Worm (Caenorhabditis elegans) whole organism, young adult: Measurements from ENCODE around the gene Y66D12A.19.

Source experiments
- B0035.1 ChIP-seq: sonication (generic microtip); optimal IDR thresholded peaks from 2 replicates; lab custom pipeline; 2016; ENCODE audit warnings: missing genetic modification characterization, mild to moderate bottlenecking, missing compliant biosample characterization, missing genotype, missing genetic modification reagents
- B0261.1 ChIP-seq: sonication (generic microtip); optimal IDR thresholded peaks from 2 replicates; lab custom pipeline; 2016; ENCODE audit warnings: mild to moderate bottlenecking, missing genetic modification characterization, moderate library complexity, missing compliant biosample characterization
- D2030.7 ChIP-seq: fragments of 200-800 bp; sonication (Bioruptor generic); IDR thresholded peaks from 2 replicates; pipeline ENCODE4 v1.3.6; 2022; ENCODE audit warnings: missing genetic modification reagents, missing genetic modification characterization, missing compliant biosample characterization
- F23B12.7 ChIP-seq: sonication (generic microtip); optimal IDR thresholded peaks from 2 replicates; lab custom pipeline; 2017; ENCODE audit warnings: missing genetic modification characterization, mild to moderate bottlenecking, missing compliant biosample characterization, antibody characterized with exemption, moderate library complexity; ENCODE audit not compliant: insufficient read depth
- F33H1.4 ChIP-seq: fragments of 200-800 bp; sonication (Bioruptor generic); IDR thresholded peaks from 2 replicates; pipeline ENCODE4 v1.3.6; 2022; ENCODE audit warnings: missing genetic modification reagents, missing genetic modification characterization, missing compliant biosample characterization
- F49E8.2 ChIP-seq: sonication (generic microtip); optimal IDR thresholded peaks from 3 replicates; lab custom pipeline; 2017; ENCODE audit warnings: missing genetic modification characterization, mild to moderate bottlenecking, missing compliant biosample characterization, antibody characterized with exemption, moderate library complexity; ENCODE audit not compliant: insufficient read depth
- F52B5.7 ChIP-seq: sonication (generic microtip); optimal IDR thresholded peaks from 2 replicates; lab custom pipeline; 2016; ENCODE audit warnings: mild to moderate bottlenecking, missing genetic modification characterization, missing compliant biosample characterization
- T07F8.4 ChIP-seq: sonication (generic microtip); optimal IDR thresholded peaks from 2 replicates; lab custom pipeline; 2016; ENCODE audit warnings: mild to moderate bottlenecking, missing genetic modification characterization, moderate library complexity, missing compliant biosample characterization
- Y53G8AR.9 ChIP-seq: fragments of 200-800 bp; sonication (Bioruptor generic); conservative IDR thresholded peaks from 2 replicates; pipeline ENCODE4 v1.3.6; 2022; ENCODE audit warnings: missing genetic modification reagents, missing genetic modification characterization, missing compliant biosample characterization
- Y67H2A.10 ChIP-seq: fragments of 200-800 bp; sonication (Bioruptor generic); conservative IDR thresholded peaks from 2 replicates; pipeline ENCODE4 v1.3.6; 2022; ENCODE audit warnings: missing genetic modification reagents, missing genetic modification characterization, missing compliant biosample characterization
- ZK185.1 ChIP-seq: sonication (generic microtip); optimal IDR thresholded peaks from 2 replicates; lab custom pipeline; 2016; ENCODE audit warnings: mild to moderate bottlenecking, missing genetic modification characterization, missing compliant biosample characterization; ENCODE audit not compliant: poor library complexity, severe bottlenecking
- atf-7 ChIP-seq: sonication (generic microtip); optimal IDR thresholded peaks from 2 replicates; lab custom pipeline; 2017; ENCODE audit warnings: mild to moderate bottlenecking, missing genetic modification characterization, missing compliant biosample characterization
- ccch-3 ChIP-seq: fragments of 200-800 bp; sonication (Bioruptor generic); optimal IDR thresholded peaks from 2 replicates; lab custom pipeline; 2018; ENCODE audit warnings: mild to moderate bottlenecking, missing genetic modification characterization, missing compliant biosample characterization
- cebp-2 ChIP-seq: fragments of 200-800 bp; sonication (Bioruptor generic); IDR thresholded peaks from 2 replicates; pipeline ENCODE4 v1.3.6; 2022; ENCODE audit warnings: missing genetic modification characterization, missing compliant biosample characterization
- ceh-40 ChIP-seq: fragments of 200-800 bp; sonication (Bioruptor generic); IDR thresholded peaks from 2 replicates; pipeline ENCODE4 v1.3.6; 2022; ENCODE audit warnings: missing genetic modification characterization, missing compliant biosample characterization
- ceh-91 ChIP-seq: fragments of 200-800 bp; sonication (Bioruptor generic); IDR thresholded peaks from 2 replicates; pipeline ENCODE4 v1.3.6; 2022; ENCODE audit warnings: missing genetic modification reagents, missing genetic modification characterization, missing compliant biosample characterization
- die-1 ChIP-seq: sonication (generic microtip); optimal IDR thresholded peaks from 2 replicates; lab custom pipeline; 2016; ENCODE audit warnings: missing genotype, mild to moderate bottlenecking, missing genetic modification characterization, missing compliant biosample characterization
- dox-1 ChIP-seq: fragments of 200-800 bp; sonication (Bioruptor generic); IDR thresholded peaks from 2 replicates; pipeline ENCODE4 v1.3.6; 2022; ENCODE audit warnings: missing genetic modification reagents, missing genetic modification characterization, missing compliant biosample characterization
- egl-44 ChIP-seq: fragments of 200-800 bp; sonication (Bioruptor generic); IDR thresholded peaks from 2 replicates; pipeline ENCODE4 v1.3.6; 2022; ENCODE audit warnings: missing genetic modification reagents, missing genetic modification characterization, missing compliant biosample characterization
- egrh-3 ChIP-seq: fragments of 200-800 bp; sonication (Bioruptor generic); IDR thresholded peaks from 2 replicates; pipeline ENCODE4 v1.3.6; 2022; ENCODE audit warnings: missing genetic modification reagents, missing genetic modification characterization, missing compliant biosample characterization
- ets-4 ChIP-seq: fragments of 200-800 bp; sonication (Bioruptor generic); optimal IDR thresholded peaks from 2 replicates; lab custom pipeline; 2018; ENCODE audit warnings: mild to moderate bottlenecking, missing genetic modification characterization, missing compliant biosample characterization
- hlh-12 ChIP-seq: sonication (generic microtip); optimal IDR thresholded peaks from 2 replicates; lab custom pipeline; 2016; ENCODE audit warnings: missing genetic modification characterization, missing compliant biosample characterization
- hmg-1.2 ChIP-seq: fragments of 200-800 bp; sonication (Bioruptor generic); IDR thresholded peaks from 2 replicates; pipeline ENCODE4 v1.3.6; 2022; ENCODE audit warnings: missing genetic modification reagents, missing genetic modification characterization, missing compliant biosample characterization
- hrde-1 ChIP-seq: sonication (generic microtip); optimal IDR thresholded peaks from 2 replicates; lab custom pipeline; 2016; ENCODE audit warnings: missing genetic modification characterization, mild to moderate bottlenecking, missing compliant biosample characterization, moderate library complexity, missing genotype, missing genetic modification reagents, borderline replicate concordance
- hsf-1 ChIP-seq: fragments of 200-800 bp; sonication (Bioruptor generic); IDR thresholded peaks from 2 replicates; pipeline ENCODE4 v1.3.6; 2022; ENCODE audit warnings: missing genetic modification reagents, missing genetic modification characterization, missing compliant biosample characterization
- lsl-1 ChIP-seq: fragments of 200-800 bp; sonication (Bioruptor generic); optimal IDR thresholded peaks from 2 replicates; lab custom pipeline; 2018; ENCODE audit warnings: mild to moderate bottlenecking, missing genetic modification characterization, moderate library complexity, missing compliant biosample characterization
- madf-3 ChIP-seq: fragments of 200-800 bp; sonication (Bioruptor generic); IDR thresholded peaks from 2 replicates; pipeline ENCODE4 v1.3.6; 2022; ENCODE audit warnings: missing genetic modification reagents, missing genetic modification characterization, missing compliant biosample characterization
- madf-6 ChIP-seq: fragments of 200-800 bp; sonication (Bioruptor generic); IDR thresholded peaks from 2 replicates; pipeline ENCODE4 v1.3.6; 2022; ENCODE audit warnings: missing genetic modification reagents, missing genetic modification characterization, missing compliant biosample characterization
- madf-8 ChIP-seq: fragments of 200-800 bp; sonication (Bioruptor generic); conservative IDR thresholded peaks from 2 replicates; pipeline ENCODE4 v1.3.6; 2022; ENCODE audit warnings: missing genetic modification reagents, missing genetic modification characterization, missing compliant biosample characterization
- mcd-1 ChIP-seq: fragments of 200-800 bp; sonication (Bioruptor generic); IDR thresholded peaks from 2 replicates; pipeline ENCODE4 v1.3.6; 2022; ENCODE audit warnings: missing genetic modification reagents, missing genetic modification characterization, missing compliant biosample characterization
- nhr-80 ChIP-seq: sonication (generic microtip); optimal IDR thresholded peaks from 2 replicates; lab custom pipeline; 2016; ENCODE audit warnings: missing genetic modification characterization, missing compliant biosample characterization
- rec-8 ChIP-seq, 2 experiments: sonication (generic microtip); optimal IDR thresholded peaks; 2 replicates each; lab custom pipeline; 2016; ENCODE audit warnings: mild to moderate bottlenecking in 2 of 2, missing genetic modification characterization in 2 of 2, missing genetic modification reagents in 2 of 2, missing genotype in 2 of 2, missing biosample characterization in 1 of 2, missing compliant biosample characterization in 1 of 2, moderate library complexity in 1 of 2
- sptf-2 ChIP-seq: fragments of 200-800 bp; sonication (Bioruptor generic); optimal IDR thresholded peaks from 2 replicates; lab custom pipeline; 2018; ENCODE audit warnings: mild to moderate bottlenecking, missing genetic modification characterization, missing compliant biosample characterization
- tbp1 ChIP-seq: fragments of 200-800 bp; sonication (Bioruptor generic); optimal IDR thresholded peaks from 2 replicates; lab custom pipeline; 2018; ENCODE audit warnings: mild to moderate bottlenecking, missing genetic modification characterization, missing compliant biosample characterization
- xnd-1 ChIP-seq: sonication (generic microtip); optimal IDR thresholded peaks from 2 replicates; lab custom pipeline; 2016; ENCODE audit warnings: missing genotype, missing genetic modification reagents, missing genetic modification characterization, missing compliant biosample characterization
- zfh-2 ChIP-seq: fragments of 200-800 bp; sonication (Bioruptor generic); conservative IDR thresholded peaks from 2 replicates; pipeline ENCODE4 v1.3.6; 2022; ENCODE audit warnings: missing genetic modification reagents, missing genetic modification characterization, missing compliant biosample characterization
- zim-3 ChIP-seq: sonication (generic microtip); optimal IDR thresholded peaks from 2 replicates; lab custom pipeline; 2017; ENCODE audit warnings: mild to moderate bottlenecking, missing genetic modification characterization, moderate library complexity, missing compliant biosample characterization
- ztf-22 ChIP-seq: fragments of 200-800 bp; sonication (Bioruptor generic); optimal IDR thresholded peaks from 2 replicates; lab custom pipeline; 2018; ENCODE audit warnings: mild to moderate bottlenecking, missing genetic modification characterization, moderate library complexity, missing compliant biosample characterization
- ztf-26 ChIP-seq: sonication (generic microtip); optimal IDR thresholded peaks from 2 replicates; lab custom pipeline; 2017; ENCODE audit warnings: missing genetic modification characterization, missing compliant biosample characterization
- ztf-3 ChIP-seq: fragments of 200-800 bp; sonication (Bioruptor generic); optimal IDR thresholded peaks from 2 replicates; lab custom pipeline; 2018; ENCODE audit warnings: mild to moderate bottlenecking, missing genetic modification characterization, missing compliant biosample characterization

Gene Y66D12A.19

ce11 chrIII:11534624-11535079 is 25.8 kb downstream of the Y66D12A.19 start, which contains the start of gene nrps-1:
TSS of gene nrps-1 (plus strand) at chrIII:11534674.
- peak; percentile 74 for TF ChIP-seq lsl-1 (GFP tag; lab: Kevin White, UChicago)
- peak; percentile 53 for TF ChIP-seq xnd-1
- 0 out of 2 replicates have a peak, but pooled peaks have one; percentile 15 for TF ChIP-seq ceh-91 (GFP tag; lab: Robert Waterston, UW)
- TF ChIP-seq ceh-40 (GFP tag; lab: Robert Waterston, UW) = no peak
- peak; percentile 29; the same call in 1 of the 2 replicates for TF ChIP-seq dox-1 (GFP tag; lab: Robert Waterston, UW)
- TF ChIP-seq madf-6 = peak; percentile 41; the same call in 1 of the 2 replicates
- no peak for TF ChIP-seq tbp1
- 0 out of 2 replicates have a peak, but pooled peaks have one; percentile 16 for TF ChIP-seq madf-8 (GFP tag; lab: Robert Waterston, UW)
- TF ChIP-seq F33H1.4 = peak; percentile 74

- TF ChIP-seq egl-44 (GFP tag; lab: Robert Waterston, UW) (no peak), B0261.1 (tag; lab: Kevin White, UChicago) (no peak), hsf-1 (GFP tag; lab: Robert Waterston, UW) (no peak), ceh-40 (GFP tag; lab: Robert Waterston, UW) (no peak)
These were observed 26.6 kb downstream of the Y66D12A.19 start for ce11 chrIII:11535453-11535852.

- TF ChIP-seq hmg-1.2 (GFP tag; lab: Robert Waterston, UW) (no peak), egrh-3 (GFP tag; lab: Robert Waterston, UW) (peak; percentile 48; the same call in 1 of the 2 replicates), zfh-2 (GFP tag; lab: Robert Waterston, UW) (peak; percentile 74; the same call in 1 of the 2 replicates)
These were observed 36.1 kb downstream of the Y66D12A.19 start for ce11 chrIII:11544947-11545346.

ce11 chrIII:11548070-11548469 is 39.2 kb downstream of the Y66D12A.19 start, which contains the start of gene Y66D12A.13:
TSS of gene Y66D12A.13 (plus strand) at chrIII:11548370.
- TF ChIP-seq nhr-80 (peak; percentile 29), hrde-1 (tag; lab: Kevin White, UChicago) (no peak)

ce11 chrIII:11554701-11555111 is 45.8 kb downstream of the Y66D12A.19 start:
- TF ChIP-seq zim-3 (no peak), hlh-12 (no peak), zfh-2 (GFP tag; lab: Robert Waterston, UW) (peak; percentile 45; the same call in 1 of the 2 replicates), die-1 (tag; lab: Kevin White, UChicago) (peak; percentile 77), lsl-1 (GFP tag; lab: Kevin White, UChicago) (peak; percentile 18), sptf-2 (GFP tag; lab: Kevin White, UChicago) (no peak), B0035.1 (no peak), ztf-3 (no peak), ztf-22 (GFP tag; lab: Kevin White, UChicago) (no peak), ccch-3 (no peak), F23B12.7 (tag; lab: Kevin White, UChicago) (no peak), Y53G8AR.9 (peak; percentile 67), xnd-1 (no peak), ets-4 (GFP tag; lab: Kevin White, UChicago) (no peak), D2030.7 (GFP tag; lab: Robert Waterston, UW) (peak; percentile 61), ztf-26 (no peak), rec-8 (tag; optimal IDR thresholded peaks at IDR 0.05; lab: Kevin White, UChicago) (peak in 1 of 2 experiments; percentile 23), cebp-2 (GFP tag; lab: Robert Waterston, UW) (0 out of 2 replicates have a peak, but pooled peaks have one; percentile 67), F52B5.7 (peak; percentile 60), F49E8.2 (tag; lab: Kevin White, UChicago) (no peak), mcd-1 (GFP tag; lab: Robert Waterston, UW) (peak; percentile 59), atf-7 (tag; lab: Kevin White, UChicago) (no peak), Y67H2A.10 (no peak), dox-1 (GFP tag; lab: Robert Waterston, UW) (peak; percentile 62), T07F8.4 (tag; lab: Kevin White, UChicago) (peak; percentile 11), madf-3 (no peak), ZK185.1 (tag; lab: Kevin White, UChicago) (no peak)
